Worm (Caenorhabditis elegans): ENCODE data around the gene gldi-3.

Gene gldi-3

DNA sequence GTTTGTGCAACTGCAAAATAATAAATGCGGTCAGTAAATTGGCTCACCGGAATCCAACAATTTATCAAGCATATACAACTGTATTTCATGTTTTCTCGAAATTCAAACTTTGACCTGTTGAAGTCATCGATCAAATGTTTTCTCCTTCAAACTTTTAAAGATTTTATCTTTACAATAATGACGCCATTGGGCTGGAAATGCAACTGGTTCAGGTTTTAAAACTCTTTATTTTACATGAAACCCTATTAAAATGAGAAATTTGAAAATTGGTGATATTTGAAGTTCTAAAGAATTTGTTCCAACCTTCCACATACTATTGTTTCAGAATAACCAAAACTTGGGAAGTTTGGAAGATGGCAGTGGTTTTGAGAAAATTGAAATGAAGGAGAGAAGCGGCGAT, 42.9 kb downstream of the gldi-3 start:
- no peak for TF ChIP-seq zip-8 (tag; optimal IDR thresholded peaks at IDR 0.05)
- TF ChIP-seq snpc-4 (tag; optimal IDR thresholded peaks at IDR 0.05), result no peak
- TF ChIP-seq tbx-8 (GFP tag; optimal IDR thresholded peaks at IDR 0.05), result no peak
- no peak for TF ChIP-seq M03D4.4 (tag; optimal IDR thresholded peaks at IDR 0.05)
- no peak for TF ChIP-seq nhr-76 (tag; optimal IDR thresholded peaks at IDR 0.05)
- TF ChIP-seq ceh-39 (tag; optimal IDR thresholded peaks at IDR 0.05), result no peak
- TF ChIP-seq ceh-43 (GFP tag; optimal IDR thresholded peaks at IDR 0.05), result no peak
- TF ChIP-seq unc-120 (tag; optimal IDR thresholded peaks at IDR 0.05; ENCODE audit: poor library complexity, severe bottlenecking), result no peak
- no peak for TF ChIP-seq hlh-1 (tag; optimal IDR thresholded peaks at IDR 0.05)
- TF ChIP-seq mab-5 (tag; optimal IDR thresholded peaks at IDR 0.05), result no peak
- no peak for TF ChIP-seq blmp-1 (tag; optimal IDR thresholded peaks at IDR 0.05)
- TF ChIP-seq flh-1 (GFP tag; optimal IDR thresholded peaks at IDR 0.05), result no peak
- no peak for TF ChIP-seq lsy-2 (tag; optimal IDR thresholded peaks at IDR 0.05)
- TF ChIP-seq ces-1 (GFP tag; optimal IDR thresholded peaks at IDR 0.05), result no peak
- no peak for TF ChIP-seq mep-1 (tag; optimal IDR thresholded peaks at IDR 0.05)
- no peak for TF ChIP-seq ztf-11 (tag; optimal IDR thresholded peaks at IDR 0.05)

DNA sequence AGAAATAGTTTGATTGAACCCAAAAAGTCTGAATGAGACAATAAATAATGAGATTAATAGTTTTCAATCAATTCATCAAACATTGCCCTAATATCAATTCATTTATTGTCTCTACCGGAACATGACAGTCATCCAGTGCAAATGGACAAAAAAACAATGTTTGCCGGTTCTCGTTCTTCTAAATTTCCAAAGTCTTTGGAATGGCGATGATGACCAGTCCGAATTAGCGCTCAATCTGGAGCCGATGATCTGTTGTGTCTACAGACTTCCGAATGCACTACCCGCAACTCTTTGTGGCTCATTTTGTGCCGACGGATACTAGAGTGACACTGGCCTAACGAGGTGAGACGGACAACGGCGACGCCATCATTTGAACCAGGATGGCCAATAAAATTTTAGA, 43.6 kb downstream of the gldi-3 start, which contains the start of gene T26C5.3:
Gene T26C5.3, plus strand, starts transcription at position 301 of the 400 bp plus-strand sequence.
- no peak for TF ChIP-seq zip-8 (tag; optimal IDR thresholded peaks at IDR 0.05)

DNA sequence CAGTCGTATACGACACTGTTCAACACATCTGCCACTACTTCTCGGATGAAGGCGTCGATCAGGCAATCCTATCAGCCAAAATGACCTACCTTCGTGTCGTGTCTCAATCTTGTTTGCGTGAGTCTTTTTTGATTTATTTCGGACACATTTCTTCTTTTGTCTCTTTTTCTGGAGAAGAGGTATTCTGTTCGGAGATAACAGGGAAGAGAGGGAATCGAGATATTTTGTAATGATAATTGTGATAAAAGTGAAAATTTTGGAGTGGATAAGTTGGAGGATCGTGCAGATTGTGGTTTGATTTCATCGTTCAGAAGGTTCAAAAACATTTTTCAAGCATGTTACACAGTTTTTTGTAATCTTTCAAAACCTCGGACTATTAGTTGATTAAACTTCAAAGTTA, 46.1 kb downstream of the gldi-3 start:
- TF ChIP-seq nhr-28 (tag; optimal IDR thresholded peaks at IDR 0.05) (no peak), sptf-1 (tag; optimal IDR thresholded peaks at IDR 0.05) (no peak), mls-2 (tag; optimal IDR thresholded peaks at IDR 0.05) (no peak), nhr-2 (tag; optimal IDR thresholded peaks at IDR 0.05) (no peak), hlh-1 (tag; optimal IDR thresholded peaks at IDR 0.05) (no peak), flh-1 (GFP tag; optimal IDR thresholded peaks at IDR 0.05) (no peak), ceh-43 (GFP tag; optimal IDR thresholded peaks at IDR 0.05) (no peak), pha-4 (tag; optimal IDR thresholded peaks at IDR 0.05) (no peak), snpc-4 (tag; optimal IDR thresholded peaks at IDR 0.05) (no peak)

DNA sequence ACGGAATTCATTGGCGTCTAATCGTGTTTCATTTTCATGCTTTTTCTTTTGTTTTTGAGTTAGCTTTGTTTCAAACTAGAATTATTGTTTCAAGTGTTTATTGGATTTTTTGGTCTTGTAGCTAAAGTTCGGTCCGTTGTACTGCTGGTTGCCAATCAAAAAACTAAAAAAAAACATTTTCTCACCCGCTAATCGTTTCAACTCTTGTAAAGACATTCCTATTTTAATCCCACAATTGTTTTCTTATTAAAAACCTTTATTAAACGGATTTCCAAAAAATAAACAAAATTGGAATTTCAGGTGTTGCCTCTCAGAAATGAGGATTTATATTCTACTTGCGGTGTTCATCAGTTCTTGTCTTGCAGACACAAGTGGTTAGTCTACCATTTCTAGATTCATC, 47.0 kb downstream of the gldi-3 start, which contains the start of gene T26C5.2:
Gene T26C5.2, plus strand, starts transcription at position 301 of the 400 bp plus-strand sequence.
- TF ChIP-seq ham-2 (GFP tag; optimal IDR thresholded peaks at IDR 0.05) (no peak), pha-4 (tag; optimal IDR thresholded peaks at IDR 0.05) (no peak)

DNA sequence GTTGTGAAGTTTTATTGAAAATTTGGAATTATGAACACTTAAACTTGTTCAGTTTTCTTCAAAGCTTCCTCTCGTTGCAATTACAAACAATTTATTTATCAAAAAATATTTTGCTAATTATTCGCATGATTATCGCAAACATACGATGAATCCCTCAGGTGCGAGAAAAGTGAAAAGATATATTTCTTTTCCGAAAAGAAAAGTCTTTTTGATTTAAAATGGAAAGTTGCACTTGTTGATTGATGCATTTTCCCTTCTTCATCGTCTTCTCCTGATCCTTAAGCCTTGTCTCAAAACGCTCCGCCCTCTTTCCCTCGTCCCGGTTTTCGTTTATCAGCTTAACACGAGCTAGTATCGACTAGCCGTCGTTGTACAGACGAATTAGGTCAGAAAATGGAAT, 47.4 kb downstream of the gldi-3 start:
- TF ChIP-seq ham-2 (GFP tag; optimal IDR thresholded peaks at IDR 0.05) (peak; percentile 9), blmp-1 (tag; optimal IDR thresholded peaks at IDR 0.05) (peak; percentile 89), sem-2 (GFP tag; optimal IDR thresholded peaks at IDR 0.05) (no peak)

DNA sequence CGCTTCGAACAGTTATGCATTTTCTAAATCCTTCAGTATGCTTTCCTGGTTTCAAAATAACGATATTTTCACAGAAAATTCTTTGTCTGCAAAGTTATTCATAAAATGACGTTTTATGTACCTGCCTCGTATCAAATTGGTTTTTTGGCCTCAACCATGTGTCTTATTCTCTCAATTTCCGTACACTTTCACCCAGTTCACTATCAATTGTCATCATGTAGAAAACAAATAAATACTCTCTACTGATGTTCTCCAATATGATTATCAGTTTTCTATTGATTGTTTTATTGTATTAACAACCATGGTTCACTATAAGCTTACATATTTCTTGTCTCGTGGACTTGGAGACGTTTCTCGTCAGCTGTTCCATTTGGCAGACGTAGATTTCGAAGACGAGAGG, 48.7 kb downstream of the gldi-3 start, which contains the start of gene gst-13:
Gene gst-13, plus strand, starts transcription at position 218 of the 400 bp plus-strand sequence.
- TF ChIP-seq nhr-2 (tag; optimal IDR thresholded peaks at IDR 0.05) (no peak), lin-32 (GFP tag; optimal IDR thresholded peaks at IDR 0.05) (no peak), ceh-43 (GFP tag; optimal IDR thresholded peaks at IDR 0.05) (no peak), ztf-11 (tag; optimal IDR thresholded peaks at IDR 0.05) (no peak)

DNA sequence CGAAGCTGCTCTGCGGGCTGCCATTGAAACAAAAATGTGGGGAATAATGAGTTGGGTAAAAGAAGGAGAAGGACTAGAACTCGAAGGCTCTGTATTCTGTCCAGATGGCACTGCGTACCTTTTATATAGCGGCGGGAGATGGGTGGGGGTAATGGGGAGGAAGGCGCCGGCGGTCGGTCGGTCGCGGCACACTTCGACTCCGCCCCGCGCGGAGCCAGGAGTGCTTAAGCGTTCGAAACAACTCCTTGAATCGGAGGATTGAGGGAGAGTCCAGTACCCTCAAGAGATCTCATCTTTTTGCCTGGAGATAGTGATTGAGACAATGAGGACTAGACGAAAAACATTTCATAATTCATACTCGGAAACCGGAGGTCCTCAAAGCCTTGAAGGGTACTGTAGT, 52.8 kb downstream of the gldi-3 start, which contains the start of gene abu-14:
Gene abu-14, minus strand, starts transcription at position 81 of the 400 bp plus-strand sequence.
- no peak for TF ChIP-seq flh-1 (GFP tag; optimal IDR thresholded peaks at IDR 0.05)
- TF ChIP-seq blmp-1 (tag; optimal IDR thresholded peaks at IDR 0.05), result no peak
- no peak for TF ChIP-seq cnd-1 (tag; optimal IDR thresholded peaks at IDR 0.05)
- no peak for TF ChIP-seq ceh-43 (GFP tag; optimal IDR thresholded peaks at IDR 0.05)
- no peak for TF ChIP-seq unc-120 (tag; optimal IDR thresholded peaks at IDR 0.05; ENCODE audit: poor library complexity, severe bottlenecking)
- no peak for TF ChIP-seq nhr-76 (tag; optimal IDR thresholded peaks at IDR 0.05)

Measured in whole organism, mixed stage, embryonic.